Worm (Caenorhabditis elegans): ENCODE data around the gene C50F4.6.

C50F4.6 gene

DNA sequence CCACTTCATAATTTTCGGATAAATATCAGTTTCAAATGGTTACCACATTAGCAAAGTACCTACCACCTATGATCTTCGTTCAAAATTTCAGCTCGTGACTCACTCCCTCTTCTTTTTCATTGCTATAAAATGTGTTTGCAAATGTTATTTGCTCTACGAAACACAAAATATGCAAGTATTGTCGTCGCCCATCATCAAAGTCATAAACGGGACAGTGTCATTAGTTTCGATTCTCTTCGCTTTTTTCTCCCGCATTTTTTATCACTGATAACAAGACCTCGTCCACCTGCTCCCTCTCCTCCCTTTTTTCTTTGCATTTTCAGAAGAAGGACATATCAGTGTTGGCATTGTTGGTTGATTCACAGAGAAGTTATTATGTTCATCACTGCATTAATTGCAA is 19.4 kb upstream of the C50F4.6 start, which contains the start of gene C50F4.1:
Gene C50F4.1, plus strand, starts transcription at position 324 of the 400 bp plus-strand sequence.
- no peak for TF ChIP-seq egl-27 (tag; optimal IDR thresholded peaks at IDR 0.05)
- peak; percentile 79 for TF ChIP-seq elt-2 (tag; optimal IDR thresholded peaks at IDR 0.05)
- TF ChIP-seq pqm-1 (tag; optimal IDR thresholded peaks at IDR 0.05), result peak; percentile 80

DNA sequence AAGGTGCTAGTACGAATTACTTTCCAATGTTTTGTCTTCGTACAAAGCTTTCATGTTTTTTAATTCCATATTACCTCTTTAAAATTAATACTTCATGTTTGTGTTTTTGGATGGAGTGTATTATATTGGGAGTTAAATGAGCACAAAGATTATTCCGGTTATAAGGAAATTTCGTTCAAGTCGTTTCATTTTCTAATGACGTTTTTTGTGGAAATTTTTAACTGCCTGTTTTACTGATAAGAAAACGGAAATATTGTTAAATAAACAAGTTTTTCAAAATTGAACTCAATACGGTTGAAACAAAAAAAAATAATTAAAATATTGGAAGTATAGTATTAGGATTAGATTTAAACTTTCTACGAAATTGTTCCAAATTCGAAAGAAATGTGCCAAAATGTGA is 18.6 kb upstream of the C50F4.6 start:
- TF ChIP-seq pqm-1 (tag; optimal IDR thresholded peaks at IDR 0.05) (peak; percentile 59), unc-39 (tag; optimal IDR thresholded peaks at IDR 0.05) (no peak), nhr-11 (tag; optimal IDR thresholded peaks at IDR 0.05) (no peak), ceh-82 (tag; optimal IDR thresholded peaks at IDR 0.05) (no peak), elt-2 (tag; optimal IDR thresholded peaks at IDR 0.05) (peak; percentile 56)

DNA sequence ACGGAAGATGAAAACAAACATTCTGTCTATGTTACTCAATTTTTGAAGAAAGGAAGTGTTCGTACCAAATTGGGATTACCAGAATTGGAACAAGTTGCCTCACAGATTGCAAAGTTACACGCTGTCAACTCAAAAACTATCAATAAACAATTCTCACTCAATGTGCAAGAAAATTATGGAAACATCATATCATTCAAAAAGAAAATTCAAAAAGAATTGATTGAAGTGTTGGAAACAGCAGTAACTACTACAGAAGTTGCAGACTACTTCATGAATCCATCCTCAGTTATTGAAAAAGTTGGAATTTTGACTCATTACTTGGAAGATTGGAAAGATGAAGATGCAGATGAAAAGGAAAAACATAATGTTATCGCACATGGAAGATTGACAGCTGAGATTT is 17.9 kb upstream of the C50F4.6 start:
- TF ChIP-seq skn-1 (tag; optimal IDR thresholded peaks at IDR 0.05) (no peak), daf-12 (tag; optimal IDR thresholded peaks at IDR 0.05) (no peak)

DNA sequence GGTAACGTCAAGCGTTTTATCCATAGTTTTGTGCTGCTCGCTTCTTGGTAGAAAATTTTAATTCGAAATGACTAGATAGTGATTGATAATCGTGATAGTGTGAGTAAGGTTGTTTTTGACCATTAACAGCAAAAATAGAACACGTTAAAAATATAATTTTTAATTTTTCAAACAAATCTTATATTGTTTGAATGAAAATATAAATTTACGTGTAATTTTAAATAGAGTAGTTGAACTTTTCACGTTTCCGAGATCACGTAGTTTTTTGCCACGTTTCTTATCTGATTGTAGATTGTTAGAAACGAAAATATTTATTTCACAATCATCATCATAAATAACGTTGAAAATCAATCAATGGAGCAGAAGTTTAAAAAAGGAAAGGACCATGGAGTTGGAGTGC is 14.4 kb upstream of the C50F4.6 start, which contains the start of the genes C50F4.10 and pfk-1.2:
Gene C50F4.10, minus strand, starts transcription at position 101 of the 400 bp plus-strand sequence.
Gene pfk-1.2, plus strand, starts transcription at position 325 of the 400 bp plus-strand sequence.
- TF ChIP-seq unc-62 (GFP tag; optimal IDR thresholded peaks at IDR 0.05) (no peak), hmg-11 (tag; optimal IDR thresholded peaks at IDR 0.05) (no peak), ZK546.5 (tag; optimal IDR thresholded peaks at IDR 0.05) (no peak), lsy-12 (tag; optimal IDR thresholded peaks at IDR 0.05) (no peak), mml-1 (tag; optimal IDR thresholded peaks at IDR 0.05) (no peak), ceh-16 (tag; optimal IDR thresholded peaks at IDR 0.05) (no peak), ztf-4 (tag; optimal IDR thresholded peaks at IDR 0.05) (no peak), nhr-77 (tag; optimal IDR thresholded peaks at IDR 0.05) (no peak), nhr-28 (tag; optimal IDR thresholded peaks at IDR 0.05) (no peak), sea-2 (GFP tag; optimal IDR thresholded peaks at IDR 0.05) (no peak), elt-1 (tag; optimal IDR thresholded peaks at IDR 0.05) (no peak), daf-12 (tag; optimal IDR thresholded peaks at IDR 0.05) (no peak), pha-4 (tag; optimal IDR thresholded peaks at IDR 0.05) (no peak), skn-1 (tag; optimal IDR thresholded peaks at IDR 0.05) (no peak), egl-27 (tag; optimal IDR thresholded peaks at IDR 0.05) (no peak), ceh-82 (tag; optimal IDR thresholded peaks at IDR 0.05) (no peak)

DNA sequence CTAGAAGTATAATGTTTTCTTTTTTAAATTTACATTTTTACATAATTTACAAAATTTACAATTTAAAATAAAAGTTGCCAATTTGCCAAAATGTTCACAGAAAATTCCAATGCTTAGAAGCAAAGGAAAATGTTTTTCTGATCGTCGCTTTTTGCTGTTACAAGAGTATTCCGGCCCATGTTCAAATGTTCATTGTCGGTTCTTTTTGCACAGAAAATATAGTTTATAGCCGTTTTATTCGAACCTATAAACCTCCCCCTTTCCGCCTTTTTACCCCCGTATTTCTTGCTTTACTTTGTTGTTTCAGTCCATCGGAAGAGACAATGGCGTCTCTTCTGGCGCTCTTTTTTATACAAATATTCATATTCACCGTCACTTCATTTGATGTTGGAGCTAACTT is 11.3 kb upstream of the C50F4.6 start, which contains the start of gene tag-329:
Gene tag-329, plus strand, starts transcription at position 301 of the 400 bp plus-strand sequence.
- TF ChIP-seq unc-39 (tag; optimal IDR thresholded peaks at IDR 0.05), result no peak
- TF ChIP-seq unc-62 (GFP tag; optimal IDR thresholded peaks at IDR 0.05), result no peak
- TF ChIP-seq ztf-4 (tag; optimal IDR thresholded peaks at IDR 0.05), result no peak
- no peak for TF ChIP-seq skn-1 (tag; optimal IDR thresholded peaks at IDR 0.05)
- TF ChIP-seq sea-2 (GFP tag; optimal IDR thresholded peaks at IDR 0.05), result no peak
- TF ChIP-seq fkh-10 (GFP tag; optimal IDR thresholded peaks at IDR 0.05), result no peak

DNA sequence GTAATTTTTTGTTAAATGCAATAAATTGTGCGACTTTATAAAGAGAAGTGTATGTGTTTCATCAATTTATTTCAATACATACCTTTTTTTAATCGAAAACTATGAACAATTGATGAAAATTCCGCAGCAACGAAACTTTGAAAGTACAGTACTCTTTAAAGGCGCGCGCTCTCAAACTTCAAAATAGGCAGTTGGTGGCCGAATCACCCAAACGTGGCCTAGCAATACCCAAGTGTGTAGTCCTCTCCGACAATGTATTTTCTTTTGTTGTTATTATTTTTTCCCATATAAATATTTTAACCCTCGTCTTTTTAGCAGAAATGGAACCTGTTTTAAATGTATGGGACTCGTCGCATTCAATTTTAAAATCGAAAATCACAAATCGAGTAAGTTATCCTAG is 9.4 kb upstream of the C50F4.6 start, which contains the start of gene C50F4.4:
Gene C50F4.4, plus strand, starts transcription at position 267 of the 400 bp plus-strand sequence.
- TF ChIP-seq fos-1 (tag; optimal IDR thresholded peaks at IDR 0.05) (no peak), ceh-9 (tag; optimal IDR thresholded peaks at IDR 0.05) (no peak), ceh-16 (tag; optimal IDR thresholded peaks at IDR 0.05) (no peak), elt-2 (tag; optimal IDR thresholded peaks at IDR 0.05) (peak; percentile 6), nhr-12 (tag; optimal IDR thresholded peaks at IDR 0.05) (no peak), ceh-82 (tag; optimal IDR thresholded peaks at IDR 0.05) (no peak), fkh-2 (tag; optimal IDR thresholded peaks at IDR 0.05) (no peak), lin-15B (tag; optimal IDR thresholded peaks at IDR 0.05) (peak; percentile 28), nhr-25 (tag; optimal IDR thresholded peaks at IDR 0.05) (no peak), ztf-4 (tag; optimal IDR thresholded peaks at IDR 0.05) (no peak), elt-3 (tag; optimal IDR thresholded peaks at IDR 0.05) (no peak), nhr-28 (tag; optimal IDR thresholded peaks at IDR 0.05) (no peak), skn-1 (tag; optimal IDR thresholded peaks at IDR 0.05) (no peak), nhr-77 (tag; optimal IDR thresholded peaks at IDR 0.05) (no peak), elt-1 (tag; optimal IDR thresholded peaks at IDR 0.05) (no peak), aly-2 (tag; optimal IDR thresholded peaks at IDR 0.05) (no peak), ceh-28 (tag; optimal IDR thresholded peaks at IDR 0.05) (no peak), zag-1 (tag; optimal IDR thresholded peaks at IDR 0.05) (no peak), mml-1 (tag; optimal IDR thresholded peaks at IDR 0.05) (no peak), snpc-4 (tag; optimal IDR thresholded peaks at IDR 0.05) (peak; percentile 49), nhr-43 (tag; optimal IDR thresholded peaks at IDR 0.05; ENCODE audit: poor library complexity, severe bottlenecking) (peak; percentile 30), nhr-237 (tag; optimal IDR thresholded peaks at IDR 0.05) (no peak), nhr-76 (tag; optimal IDR thresholded peaks at IDR 0.05) (no peak), daf-12 (tag; optimal IDR thresholded peaks at IDR 0.05) (no peak), lsy-12 (tag; optimal IDR thresholded peaks at IDR 0.05) (no peak), unc-39 (tag; optimal IDR thresholded peaks at IDR 0.05) (no peak), pqm-1 (tag; optimal IDR thresholded peaks at IDR 0.05) (no peak), pha-4 (tag; optimal IDR thresholded peaks at IDR 0.05) (no peak), tbx-2 (tag; optimal IDR thresholded peaks at IDR 0.05) (no peak), ztf-11 (tag; optimal IDR thresholded peaks at IDR 0.05) (no peak), nhr-23 (tag; optimal IDR thresholded peaks at IDR 0.05) (no peak), egl-5 (tag; optimal IDR thresholded peaks at IDR 0.05) (no peak)

Data from whole organism, L3 larva.